Worm (Caenorhabditis elegans) whole organism, young adult: ENCODE measurements around the gene F35G2.3.

ENCODE experiments used
- B0019.2 ChIP-seq: fragments of 200-800 bp; sonication (Bioruptor generic); conservative IDR thresholded peaks from 2 replicates; pipeline ENCODE4 v1.3.6; 2022; ENCODE audit warnings: missing genetic modification reagents, missing genetic modification characterization, missing compliant biosample characterization
- F10E7.11 ChIP-seq: sonication (generic microtip); optimal IDR thresholded peaks from 2 replicates; lab custom pipeline; 2017; ENCODE audit warnings: mild to moderate bottlenecking, missing genetic modification characterization, moderate library complexity, missing compliant biosample characterization
- F22D6.2 ChIP-seq: sonication (generic microtip); optimal IDR thresholded peaks from 2 replicates; lab custom pipeline; 2016; ENCODE audit warnings: mild to moderate bottlenecking, missing genetic modification characterization, missing compliant biosample characterization
- F39B2.1 ChIP-seq: fragments of 200-800 bp; sonication (Bioruptor generic); IDR thresholded peaks from 2 replicates; pipeline ENCODE4 v1.3.6; 2022; ENCODE audit warnings: missing genetic modification reagents, missing genetic modification characterization, missing compliant biosample characterization
- F52B5.7 ChIP-seq: sonication (generic microtip); optimal IDR thresholded peaks from 2 replicates; lab custom pipeline; 2016; ENCODE audit warnings: mild to moderate bottlenecking, missing genetic modification characterization, missing compliant biosample characterization
- F55B11.4 ChIP-seq: sonication (generic microtip); optimal IDR thresholded peaks from 2 replicates; lab custom pipeline; 2016; ENCODE audit warnings: missing compliant biosample characterization, missing genetic modification characterization, borderline replicate concordance; ENCODE audit not compliant: insufficient read depth
- Y53F4B.3 ChIP-seq: fragments of 200-800 bp; sonication (Bioruptor generic); IDR thresholded peaks from 2 replicates; pipeline ENCODE4 v1.3.6; 2022; ENCODE audit warnings: missing genetic modification reagents, missing genetic modification characterization, missing compliant biosample characterization
- Y53G8AR.9 ChIP-seq: fragments of 200-800 bp; sonication (Bioruptor generic); conservative IDR thresholded peaks from 2 replicates; pipeline ENCODE4 v1.3.6; 2022; ENCODE audit warnings: missing genetic modification reagents, missing genetic modification characterization, missing compliant biosample characterization
- Y56A3A.18 ChIP-seq: fragments of 200-800 bp; sonication (Bioruptor generic); IDR thresholded peaks from 2 replicates; pipeline ENCODE4 v1.3.6; 2022; ENCODE audit warnings: missing genetic modification reagents, missing genetic modification characterization, missing compliant biosample characterization
- Y67H2A.10 ChIP-seq: fragments of 200-800 bp; sonication (Bioruptor generic); conservative IDR thresholded peaks from 2 replicates; pipeline ENCODE4 v1.3.6; 2022; ENCODE audit warnings: missing genetic modification reagents, missing genetic modification characterization, missing compliant biosample characterization
- attf-3 ChIP-seq: fragments of 200-800 bp; sonication (Bioruptor generic); conservative IDR thresholded peaks from 2 replicates; pipeline ENCODE4 v1.3.6; 2022; ENCODE audit warnings: missing genetic modification reagents, missing genetic modification characterization, missing compliant biosample characterization
- bed-1 ChIP-seq: fragments of 200-800 bp; sonication (Bioruptor generic); IDR thresholded peaks from 2 replicates; pipeline ENCODE4 v1.3.6; 2022; ENCODE audit warnings: missing genetic modification reagents, missing genetic modification characterization, missing compliant biosample characterization
- chd-7 ChIP-seq: sonication (generic microtip); optimal IDR thresholded peaks from 2 replicates; lab custom pipeline; 2016; ENCODE audit warnings: mild to moderate bottlenecking, missing genetic modification characterization, moderate library complexity, missing compliant biosample characterization
- egl-44 ChIP-seq: fragments of 200-800 bp; sonication (Bioruptor generic); IDR thresholded peaks from 2 replicates; pipeline ENCODE4 v1.3.6; 2022; ENCODE audit warnings: missing genetic modification reagents, missing genetic modification characterization, missing compliant biosample characterization
- fkh-3 ChIP-seq: sonication (generic microtip); optimal IDR thresholded peaks from 2 replicates; lab custom pipeline; 2016; ENCODE audit warnings: mild to moderate bottlenecking, missing genetic modification characterization, missing compliant biosample characterization
- gei-17 ChIP-seq: fragments of 200-800 bp; sonication (Bioruptor generic); optimal IDR thresholded peaks from 2 replicates; lab custom pipeline; 2018; ENCODE audit warnings: mild to moderate bottlenecking, missing genetic modification characterization, missing compliant biosample characterization
- lin-26 ChIP-seq: fragments of 200-800 bp; sonication (Bioruptor generic); IDR thresholded peaks from 2 replicates; pipeline ENCODE4 v1.3.6; 2022; ENCODE audit warnings: missing genetic modification reagents, missing genetic modification characterization, missing compliant biosample characterization
- lin-40 ChIP-seq: sonication (generic microtip); optimal IDR thresholded peaks from 2 replicates; lab custom pipeline; 2016; ENCODE audit warnings: missing genetic modification characterization, mild to moderate bottlenecking, missing compliant biosample characterization, missing genotype, missing genetic modification reagents
- lsl-1 ChIP-seq: fragments of 200-800 bp; sonication (Bioruptor generic); optimal IDR thresholded peaks from 2 replicates; lab custom pipeline; 2018; ENCODE audit warnings: mild to moderate bottlenecking, missing genetic modification characterization, moderate library complexity, missing compliant biosample characterization
- madf-10 ChIP-seq: sonication (generic microtip); optimal IDR thresholded peaks from 2 replicates; lab custom pipeline; 2016; ENCODE audit warnings: mild to moderate bottlenecking, missing genetic modification characterization, missing compliant biosample characterization
- nfyb-1 ChIP-seq: fragments of 200-800 bp; sonication (Bioruptor generic); IDR thresholded peaks from 2 replicates; pipeline ENCODE4 v1.3.6; 2022; ENCODE audit warnings: missing genetic modification reagents, missing genetic modification characterization, missing compliant biosample characterization
- pha-4 ChIP-seq: fragments of 150-350 bp; sonication (generic microtip); optimal IDR thresholded peaks from 2 replicates; lab custom pipeline; 2014; ENCODE audit warnings: missing biosample characterization, missing genetic modification reagents, missing genetic modification characterization
- rcor-1 ChIP-seq: fragments of 200-800 bp; sonication (Bioruptor generic); IDR thresholded peaks from 2 replicates; pipeline ENCODE4 v1.3.6; 2022; ENCODE audit warnings: missing genetic modification reagents, missing genetic modification characterization, missing compliant biosample characterization
- snpc-1.1 ChIP-seq: sonication (generic microtip); optimal IDR thresholded peaks from 2 replicates; lab custom pipeline; 2017; ENCODE audit warnings: missing genetic modification characterization, mild to moderate bottlenecking, missing compliant biosample characterization, antibody characterized with exemption, moderate library complexity, missing genotype, missing genetic modification reagents; ENCODE audit not compliant: insufficient read depth
- unc-62 ChIP-seq: fragments of 150-350 bp; optimal IDR thresholded peaks from 2 replicates; lab custom pipeline; 2014; ENCODE audit warnings: missing biosample characterization, missing genetic modification reagents, missing genetic modification characterization
- xnd-1 ChIP-seq: sonication (generic microtip); optimal IDR thresholded peaks from 2 replicates; lab custom pipeline; 2016; ENCODE audit warnings: missing genotype, missing genetic modification reagents, missing genetic modification characterization, missing compliant biosample characterization
- zim-3 ChIP-seq: sonication (generic microtip); optimal IDR thresholded peaks from 2 replicates; lab custom pipeline; 2017; ENCODE audit warnings: mild to moderate bottlenecking, missing genetic modification characterization, moderate library complexity, missing compliant biosample characterization
- ztf-25 ChIP-seq: fragments of 200-800 bp; sonication (Bioruptor generic); IDR thresholded peaks from 2 replicates; pipeline ENCODE4 v1.3.6; 2022; ENCODE audit warnings: missing genetic modification reagents, missing genetic modification characterization, missing compliant biosample characterization
- ztf-3 ChIP-seq: fragments of 200-800 bp; sonication (Bioruptor generic); optimal IDR thresholded peaks from 2 replicates; lab custom pipeline; 2018; ENCODE audit warnings: mild to moderate bottlenecking, missing genetic modification characterization, missing compliant biosample characterization
- ztf-6 ChIP-seq: fragments of 200-800 bp; sonication (Bioruptor generic); IDR thresholded peaks from 2 replicates; pipeline ENCODE4 v1.3.6; 2022; ENCODE audit warnings: missing genetic modification reagents, missing genetic modification characterization, missing compliant biosample characterization

Gene F35G2.3

DNA sequence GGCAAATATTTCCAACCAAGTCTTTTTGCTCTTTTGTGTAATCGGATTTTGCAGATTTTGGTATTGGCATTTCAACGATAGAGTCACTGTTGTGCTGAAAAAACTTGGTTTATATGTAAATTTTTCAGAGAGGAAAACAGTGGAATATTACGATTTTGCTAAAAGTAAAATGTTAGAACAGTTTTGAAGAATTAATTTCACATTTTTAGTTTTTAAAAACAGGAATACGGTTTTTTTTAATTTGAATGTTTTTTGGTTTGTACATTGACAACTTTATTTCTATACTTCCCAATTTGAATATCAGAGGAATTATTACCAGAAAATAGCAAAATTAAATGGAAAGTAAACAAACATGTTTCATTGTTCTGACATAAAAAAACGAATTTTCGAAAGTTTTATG, 43.2 kb downstream of the F35G2.3 start, which contains the start of gene dnj-26:
dnj-26 (minus strand) TSS at position 101 of the 400 bp plus-strand sequence.
- TF ChIP-seq Y53G8AR.9 (GFP tag; lab: Robert Waterston, UW): no peak
- TF ChIP-seq unc-62 (GFP tag; lab: Kevin White, UChicago): no peak
- TF ChIP-seq B0019.2 (GFP tag; lab: Robert Waterston, UW): no peak
- no peak for TF ChIP-seq pha-4
- TF ChIP-seq chd-7 (tag; lab: Kevin White, UChicago): no peak
- TF ChIP-seq bed-1: no peak
- TF ChIP-seq rcor-1 (GFP tag; lab: Robert Waterston, UW): no peak
- TF ChIP-seq fkh-3: no peak
- TF ChIP-seq lin-40 (tag; lab: Kevin White, UChicago): no peak
- TF ChIP-seq gei-17 (GFP tag; lab: Kevin White, UChicago): no peak
- no peak for TF ChIP-seq F55B11.4 (tag; lab: Kevin White, UChicago)
- TF ChIP-seq lin-26 (GFP tag; lab: Robert Waterston, UW): no peak
- TF ChIP-seq madf-10 (tag; lab: Kevin White, UChicago): no peak
- no peak for TF ChIP-seq xnd-1
- TF ChIP-seq ztf-25 (GFP tag; lab: Robert Waterston, UW): no peak
- TF ChIP-seq F52B5.7 (tag; lab: Kevin White, UChicago): no peak
- TF ChIP-seq nfyb-1: no peak

- no peak for TF ChIP-seq Y67H2A.10 (GFP tag; lab: Robert Waterston, UW)
- no peak for TF ChIP-seq egl-44 (GFP tag; lab: Robert Waterston, UW)
- no peak for TF ChIP-seq F10E7.11 (tag; lab: Kevin White, UChicago)
- TF ChIP-seq attf-3 (GFP tag; lab: Robert Waterston, UW): no peak
- no peak for TF ChIP-seq zim-3 (tag; lab: Kevin White, UChicago)
- TF ChIP-seq ztf-6 (GFP tag; lab: Robert Waterston, UW): no peak
- TF ChIP-seq F22D6.2 (tag; lab: Kevin White, UChicago): no peak
- no peak for TF ChIP-seq unc-62 (GFP tag; lab: Kevin White, UChicago)
- TF ChIP-seq F39B2.1 (GFP tag; lab: Robert Waterston, UW): no peak
- TF ChIP-seq Y56A3A.18 (GFP tag; lab: Robert Waterston, UW): no peak
- no peak for TF ChIP-seq lsl-1 (GFP tag; lab: Kevin White, UChicago)
- no peak for TF ChIP-seq nfyb-1
- TF ChIP-seq snpc-1.1 (tag; lab: Kevin White, UChicago): no peak
- TF ChIP-seq madf-10 (tag; lab: Kevin White, UChicago): no peak
- no peak for TF ChIP-seq ztf-3 (GFP tag; lab: Kevin White, UChicago)
- no peak for TF ChIP-seq gei-17 (GFP tag; lab: Kevin White, UChicago)
- TF ChIP-seq ztf-25 (GFP tag; lab: Robert Waterston, UW): no peak
- no peak for TF ChIP-seq Y53F4B.3 (GFP tag; lab: Robert Waterston, UW)
Measured at ce11 chrIV:12259161-12259870, 49.9 kb downstream of the F35G2.3 start, which contains the start of gene Y39C12A.9. Y39C12A.9 (minus strand) TSS chrIV:12259211.
